Worm (Caenorhabditis elegans) whole organism, young adult: Measurements from ENCODE around the gene rpl-33.

Experiments
- B0019.2 ChIP-seq: fragments of 200-800 bp; sonication (Bioruptor generic); conservative IDR thresholded peaks from 2 replicates; pipeline ENCODE4 v1.3.6; 2022; ENCODE audit warnings: missing genetic modification reagents, missing genetic modification characterization, missing compliant biosample characterization
- B0336.3 ChIP-seq: fragments of 200-800 bp; sonication (Bioruptor generic); IDR thresholded peaks from 2 replicates; pipeline ENCODE4 v1.3.6; 2022; ENCODE audit warnings: missing genetic modification characterization, missing compliant biosample characterization
- C17E4.6 ChIP-seq: fragments of 200-800 bp; sonication (Bioruptor generic); IDR thresholded peaks from 2 replicates; pipeline ENCODE4 v1.3.6; 2022; ENCODE audit warnings: missing genetic modification reagents, missing genetic modification characterization, missing compliant biosample characterization
- F23B12.7 ChIP-seq: sonication (generic microtip); optimal IDR thresholded peaks from 2 replicates; lab custom pipeline; 2017; ENCODE audit warnings: missing genetic modification characterization, mild to moderate bottlenecking, missing compliant biosample characterization, antibody characterized with exemption, moderate library complexity; ENCODE audit not compliant: insufficient read depth
- F39B2.1 ChIP-seq: fragments of 200-800 bp; sonication (Bioruptor generic); IDR thresholded peaks from 2 replicates; pipeline ENCODE4 v1.3.6; 2022; ENCODE audit warnings: missing genetic modification reagents, missing genetic modification characterization, missing compliant biosample characterization
- F55B11.4 ChIP-seq: sonication (generic microtip); optimal IDR thresholded peaks from 2 replicates; lab custom pipeline; 2016; ENCODE audit warnings: missing compliant biosample characterization, missing genetic modification characterization, borderline replicate concordance; ENCODE audit not compliant: insufficient read depth
- K11D2.4 ChIP-seq: fragments of 200-800 bp; sonication (Bioruptor generic); IDR thresholded peaks from 2 replicates; pipeline ENCODE4 v1.3.6; 2022; ENCODE audit warnings: missing genetic modification reagents, missing genetic modification characterization, missing compliant biosample characterization
- Y53F4B.3 ChIP-seq: fragments of 200-800 bp; sonication (Bioruptor generic); IDR thresholded peaks from 2 replicates; pipeline ENCODE4 v1.3.6; 2022; ENCODE audit warnings: missing genetic modification reagents, missing genetic modification characterization, missing compliant biosample characterization
- Y79H2A.3 ChIP-seq: fragments of 200-800 bp; sonication (Bioruptor generic); conservative IDR thresholded peaks from 2 replicates; pipeline ENCODE4 v1.3.6; 2022; ENCODE audit warnings: missing genetic modification reagents, missing genetic modification characterization, missing compliant biosample characterization
- akir-1 ChIP-seq: fragments of 200-800 bp; sonication (Bioruptor generic); optimal IDR thresholded peaks from 2 replicates; lab custom pipeline; 2018; ENCODE audit warnings: mild to moderate bottlenecking, missing genetic modification characterization, moderate library complexity, missing compliant biosample characterization
- aptf-2 ChIP-seq: fragments of 200-800 bp; sonication (Bioruptor generic); conservative IDR thresholded peaks from 2 replicates; pipeline ENCODE4 v1.3.6; 2022; ENCODE audit warnings: missing genetic modification reagents, missing genetic modification characterization, missing compliant biosample characterization
- attf-6 ChIP-seq: fragments of 200-800 bp; sonication (Bioruptor generic); IDR thresholded peaks from 2 replicates; pipeline ENCODE4 v1.3.6; 2022; ENCODE audit warnings: missing genetic modification reagents, missing genetic modification characterization, missing compliant biosample characterization
- cebp-1 ChIP-seq, 2 experiments: fragments of 200-800 bp in 1 of 2; sonication (Bioruptor generic) in 1 of 2; sonication (generic microtip) in 1 of 2; IDR thresholded peaks in 1 of 2; optimal IDR thresholded peaks in 1 of 2; 2 replicates each; pipeline versions ENCODE4 v1.3.6 to Lab custom; 2017 to 2022; ENCODE audit warnings: missing compliant biosample characterization in 2 of 2, missing genetic modification characterization in 2 of 2, mild to moderate bottlenecking in 1 of 2, missing genetic modification reagents in 1 of 2, moderate library complexity in 1 of 2
- cebp-2 ChIP-seq: fragments of 200-800 bp; sonication (Bioruptor generic); IDR thresholded peaks from 2 replicates; pipeline ENCODE4 v1.3.6; 2022; ENCODE audit warnings: missing genetic modification characterization, missing compliant biosample characterization
- ceh-27 ChIP-seq: fragments of 200-800 bp; sonication (Bioruptor generic); optimal IDR thresholded peaks from 2 replicates; lab custom pipeline; 2018; ENCODE audit warnings: mild to moderate bottlenecking, missing genetic modification characterization, moderate library complexity, missing compliant biosample characterization
- ceh-40 ChIP-seq: fragments of 200-800 bp; sonication (Bioruptor generic); IDR thresholded peaks from 2 replicates; pipeline ENCODE4 v1.3.6; 2022; ENCODE audit warnings: missing genetic modification characterization, missing compliant biosample characterization
- ceh-79 ChIP-seq: sonication (generic microtip); optimal IDR thresholded peaks from 2 replicates; lab custom pipeline; 2017; ENCODE audit warnings: mild to moderate bottlenecking, missing genetic modification characterization, missing compliant biosample characterization
- chd-7 ChIP-seq: sonication (generic microtip); optimal IDR thresholded peaks from 2 replicates; lab custom pipeline; 2016; ENCODE audit warnings: mild to moderate bottlenecking, missing genetic modification characterization, moderate library complexity, missing compliant biosample characterization
- dpl-1 ChIP-seq: fragments of 150-350 bp; optimal IDR thresholded peaks from 2 replicates; lab custom pipeline; 2014; ENCODE audit warnings: missing biosample characterization, missing genetic modification reagents, missing genetic modification characterization
- hlh-12 ChIP-seq: sonication (generic microtip); optimal IDR thresholded peaks from 2 replicates; lab custom pipeline; 2016; ENCODE audit warnings: missing genetic modification characterization, missing compliant biosample characterization
- hrde-1 ChIP-seq: sonication (generic microtip); optimal IDR thresholded peaks from 2 replicates; lab custom pipeline; 2016; ENCODE audit warnings: missing genetic modification characterization, mild to moderate bottlenecking, missing compliant biosample characterization, moderate library complexity, missing genotype, missing genetic modification reagents, borderline replicate concordance
- hsf-1 ChIP-seq: fragments of 200-800 bp; sonication (Bioruptor generic); IDR thresholded peaks from 2 replicates; pipeline ENCODE4 v1.3.6; 2022; ENCODE audit warnings: missing genetic modification reagents, missing genetic modification characterization, missing compliant biosample characterization
- let-526 ChIP-seq: fragments of 200-800 bp; sonication (Bioruptor generic); IDR thresholded peaks from 2 replicates; pipeline ENCODE4 v1.3.6; 2022; ENCODE audit warnings: missing genetic modification reagents, missing genetic modification characterization, missing compliant biosample characterization
- lir-1 ChIP-seq: fragments of 200-800 bp; sonication (Bioruptor generic); conservative IDR thresholded peaks from 2 replicates; pipeline ENCODE4 v1.3.6; 2022; ENCODE audit warnings: missing genetic modification reagents, missing genetic modification characterization, missing compliant biosample characterization
- madf-10 ChIP-seq: sonication (generic microtip); optimal IDR thresholded peaks from 2 replicates; lab custom pipeline; 2016; ENCODE audit warnings: mild to moderate bottlenecking, missing genetic modification characterization, missing compliant biosample characterization
- mcd-1 ChIP-seq: fragments of 200-800 bp; sonication (Bioruptor generic); IDR thresholded peaks from 2 replicates; pipeline ENCODE4 v1.3.6; 2022; ENCODE audit warnings: missing genetic modification reagents, missing genetic modification characterization, missing compliant biosample characterization
- mes-4 ChIP-seq: sonication (generic microtip); optimal IDR thresholded peaks from 2 replicates; lab custom pipeline; 2016; ENCODE audit warnings: missing genotype, missing genetic modification characterization, missing compliant biosample characterization
- nfyb-1 ChIP-seq: fragments of 200-800 bp; sonication (Bioruptor generic); IDR thresholded peaks from 2 replicates; pipeline ENCODE4 v1.3.6; 2022; ENCODE audit warnings: missing genetic modification reagents, missing genetic modification characterization, missing compliant biosample characterization
- nhr-179 ChIP-seq: sonication (generic microtip); optimal IDR thresholded peaks from 2 replicates; lab custom pipeline; 2016; ENCODE audit warnings: mild to moderate bottlenecking, missing genetic modification characterization, missing compliant biosample characterization
- nhr-27 ChIP-seq: fragments of 200-800 bp; sonication (Bioruptor generic); optimal IDR thresholded peaks from 2 replicates; lab custom pipeline; 2018; ENCODE audit warnings: mild to moderate bottlenecking, missing genetic modification characterization, moderate library complexity, missing compliant biosample characterization
- nhr-80 ChIP-seq: sonication (generic microtip); optimal IDR thresholded peaks from 2 replicates; lab custom pipeline; 2016; ENCODE audit warnings: missing genetic modification characterization, missing compliant biosample characterization
- nhr-90 ChIP-seq: sonication (generic microtip); optimal IDR thresholded peaks from 2 replicates; lab custom pipeline; 2016; ENCODE audit warnings: missing genotype, mild to moderate bottlenecking, missing genetic modification characterization, missing compliant biosample characterization
- pbrm-1 ChIP-seq: fragments of 200-800 bp; sonication (Bioruptor generic); IDR thresholded peaks from 2 replicates; pipeline ENCODE4 v1.3.6; 2022; ENCODE audit warnings: missing genetic modification reagents, missing genetic modification characterization, missing compliant biosample characterization
- zim-3 ChIP-seq: sonication (generic microtip); optimal IDR thresholded peaks from 2 replicates; lab custom pipeline; 2017; ENCODE audit warnings: mild to moderate bottlenecking, missing genetic modification characterization, moderate library complexity, missing compliant biosample characterization
- ztf-18 ChIP-seq: sonication (generic microtip); optimal IDR thresholded peaks from 2 replicates; lab custom pipeline; 2016; ENCODE audit warnings: missing genotype, mild to moderate bottlenecking, missing genetic modification characterization, missing compliant biosample characterization
- ztf-22 ChIP-seq: fragments of 200-800 bp; sonication (Bioruptor generic); optimal IDR thresholded peaks from 2 replicates; lab custom pipeline; 2018; ENCODE audit warnings: mild to moderate bottlenecking, missing genetic modification characterization, moderate library complexity, missing compliant biosample characterization
- ztf-3 ChIP-seq: fragments of 200-800 bp; sonication (Bioruptor generic); optimal IDR thresholded peaks from 2 replicates; lab custom pipeline; 2018; ENCODE audit warnings: mild to moderate bottlenecking, missing genetic modification characterization, missing compliant biosample characterization

The rpl-33 gene

DNA sequence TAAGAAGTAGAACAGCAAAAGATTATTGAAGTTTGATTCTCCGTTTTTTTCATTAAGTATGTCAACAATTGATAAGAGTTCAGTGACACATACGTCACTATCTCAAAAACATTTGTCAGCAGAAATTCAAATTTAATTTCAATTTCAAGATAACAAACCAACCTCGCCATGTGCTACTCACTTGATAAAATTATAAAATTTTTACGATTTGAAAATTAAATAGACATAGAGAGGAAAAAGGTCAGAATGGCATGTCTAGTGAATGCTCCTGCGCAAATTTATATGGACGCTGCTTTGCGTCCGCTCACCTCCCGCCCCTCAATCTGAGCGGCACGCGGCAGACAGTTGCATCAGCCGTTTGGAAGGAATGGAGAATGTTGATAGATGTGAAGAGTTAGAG is 45.2 kb upstream of the rpl-33 start (continued):
- TF ChIP-seq hlh-12 = no peak
- TF ChIP-seq F39B2.1 (GFP tag; lab: Robert Waterston, UW) = no peak
- TF ChIP-seq B0336.3 (GFP tag; lab: Robert Waterston, UW) = 0 out of 2 replicates have a peak, but pooled peaks have one; percentile 44
- peak; percentile 21 for TF ChIP-seq madf-10 (tag; lab: Kevin White, UChicago)
- no peak for TF ChIP-seq ceh-40
- peak; percentile 98 for TF ChIP-seq nhr-80 (tag; lab: Kevin White, UChicago)
- peak; percentile 30 for TF ChIP-seq chd-7 (tag; lab: Kevin White, UChicago)
- no peak for TF ChIP-seq hsf-1 (GFP tag; lab: Robert Waterston, UW)

- TF ChIP-seq F39B2.1 (GFP tag; lab: Robert Waterston, UW) = no peak
- TF ChIP-seq zim-3 (tag; lab: Kevin White, UChicago) = no peak
- no peak for TF ChIP-seq Y53F4B.3 (GFP tag; lab: Robert Waterston, UW)
- no peak for TF ChIP-seq attf-6
- TF ChIP-seq ztf-18 (tag; lab: Kevin White, UChicago) = no peak
- TF ChIP-seq Y79H2A.3 (GFP tag; lab: Robert Waterston, UW) = no peak
- TF ChIP-seq B0019.2 (GFP tag; lab: Robert Waterston, UW) = no peak
- no peak for TF ChIP-seq lir-1 (GFP tag; lab: Robert Waterston, UW)
- no peak for TF ChIP-seq F55B11.4 (tag; lab: Kevin White, UChicago)
- TF ChIP-seq nfyb-1 (GFP tag; lab: Robert Waterston, UW) = no peak
- TF ChIP-seq aptf-2 (GFP tag; lab: Robert Waterston, UW) = no peak
- TF ChIP-seq ceh-27 (GFP tag; lab: Kevin White, UChicago) = no peak
Measured at ce11 chrII:7060791-7061190, 44.6 kb upstream of the rpl-33 start.

DNA sequence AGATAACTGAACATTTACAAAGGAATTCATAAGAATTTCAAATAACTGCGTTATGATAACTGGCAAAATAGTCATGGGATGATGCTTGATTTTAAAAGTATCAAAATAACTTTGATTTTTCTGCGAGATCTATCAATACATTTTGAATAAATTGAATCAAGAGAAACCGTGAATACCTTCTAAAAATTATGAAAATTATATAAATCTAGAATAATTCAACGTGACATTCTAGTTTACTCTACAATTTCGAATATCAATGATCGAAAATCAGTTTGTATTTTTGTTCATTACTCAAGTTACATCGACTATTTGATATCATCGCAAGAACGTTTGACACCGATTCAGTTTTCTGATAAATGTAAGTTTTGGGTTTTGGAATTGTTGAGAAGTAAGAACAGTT is 43.6 kb upstream of the rpl-33 start, which contains the start of gene acs-6:
acs-6 (plus strand) TSS at position 301 of the 400 bp plus-strand sequence.
- TF ChIP-seq cebp-2 (GFP tag; lab: Robert Waterston, UW) (no peak), K11D2.4 (no peak), ceh-79 (tag; lab: Kevin White, UChicago) (no peak), nhr-80 (tag; lab: Kevin White, UChicago) (no peak), hrde-1 (tag; lab: Kevin White, UChicago) (no peak), dpl-1 (GFP tag; lab: Kevin White, UChicago) (no peak), nhr-90 (no peak), mes-4 (tag; lab: Kevin White, UChicago) (no peak), F23B12.7 (tag; lab: Kevin White, UChicago) (no peak), akir-1 (GFP tag; lab: Kevin White, UChicago) (no peak), cebp-1 (GFP tag; IDR thresholded peaks at IDR 0.05; lab: Robert Waterston, UW) (no peak), cebp-1 (tag; optimal IDR thresholded peaks at IDR 0.05; lab: Kevin White, UChicago) (no peak), ztf-22 (GFP tag; lab: Kevin White, UChicago) (no peak), ztf-3 (GFP tag; lab: Kevin White, UChicago) (no peak), nhr-27 (tag; lab: Kevin White, UChicago) (no peak), let-526 (no peak), mcd-1 (GFP tag; lab: Robert Waterston, UW) (no peak), pbrm-1 (no peak), nhr-179 (tag; lab: Kevin White, UChicago) (no peak), C17E4.6 (GFP tag; lab: Robert Waterston, UW) (no peak)
